Worm (Caenorhabditis elegans): ENCODE results near the gene C25D7.9.

- TF ChIP-seq ama-1 (optimal IDR thresholded peaks at IDR 0.05) (no peak), nhr-232 (tag; optimal IDR thresholded peaks at IDR 0.05) (no peak), unc-86 (tag; optimal IDR thresholded peaks at IDR 0.05) (no peak), ceh-30 (tag; optimal IDR thresholded peaks at IDR 0.05) (no peak), lim-6 (tag; optimal IDR thresholded peaks at IDR 0.05) (no peak), ceh-14 (tag; optimal IDR thresholded peaks at IDR 0.05) (no peak), dmd-4 (tag; optimal IDR thresholded peaks at IDR 0.05; ENCODE audit: borderline replicate concordance) (no peak), dve-1 (tag; optimal IDR thresholded peaks at IDR 0.05) (no peak), elt-2 (tag; optimal IDR thresholded peaks at IDR 0.05) (no peak), hlh-15 (tag; optimal IDR thresholded peaks at IDR 0.05) (no peak), fkh-6 (tag; optimal IDR thresholded peaks at IDR 0.05) (no peak), unc-55 (GFP tag; optimal IDR thresholded peaks at IDR 0.05) (no peak), nhr-11 (tag; optimal IDR thresholded peaks at IDR 0.05) (no peak), tbx-2 (tag; optimal IDR thresholded peaks at IDR 0.05) (no peak)
Measured at ce11 chrV:15099447-15099846, 34.5 kb downstream of the C25D7.9 start, which contains the start of gene C01G10.1.
